Fruit fly (Drosophila melanogaster): ENCODE measurements around the gene CG10680.

The CG10680 gene

dm6 chr2L:19949600-19949999, 14.3 kb upstream of the CG10680 start (continued):
- no peak for TF ChIP-seq hbn (GFP tag; IDR thresholded peaks at IDR 0.05; ENCODE audit: partially characterized antibody)
- no peak for TF ChIP-seq CG2129 (GFP tag; IDR thresholded peaks at IDR 0.05; ENCODE audit: partially characterized antibody)
- no peak for TF ChIP-seq CG13287 (GFP tag; IDR thresholded peaks at IDR 0.05; ENCODE audit: partially characterized antibody)
- TF ChIP-seq CG30020 (tag; optimal IDR thresholded peaks at IDR 0.05) = no peak
- TF ChIP-seq nmo (GFP tag; optimal IDR thresholded peaks at IDR 0.05) = no peak
- no peak for TF ChIP-seq dmrt99B (tag; optimal IDR thresholded peaks at IDR 0.05)
- TF ChIP-seq sna (GFP tag; IDR thresholded peaks at IDR 0.05; ENCODE audit: partially characterized antibody) = no peak
- no peak for TF ChIP-seq Aef1 (GFP tag; IDR thresholded peaks at IDR 0.05)
- TF ChIP-seq CG10654 (GFP tag; optimal IDR thresholded peaks at IDR 0.05) = no peak
- no peak for TF ChIP-seq CG31224 (GFP tag; IDR thresholded peaks at IDR 0.05)
- TF ChIP-seq CG8290 (GFP tag; optimal IDR thresholded peaks at IDR 0.05) = peak; percentile 16
- peak in 1 of 2 experiments; percentile 19 for TF ChIP-seq CG8290 (tag; optimal IDR thresholded peaks at IDR 0.05)
- TF ChIP-seq oc (tag; optimal IDR thresholded peaks at IDR 0.05) = peak; percentile 26
- TF ChIP-seq CG8944 (GFP tag; optimal IDR thresholded peaks at IDR 0.05) = no peak
- TF ChIP-seq CG8281 (tag; optimal IDR thresholded peaks at IDR 0.05) = no peak
- TF ChIP-seq peb (GFP tag; IDR thresholded peaks at IDR 0.05) = no peak
- peak; percentile 29 for TF ChIP-seq CG3407 (GFP tag; optimal IDR thresholded peaks at IDR 0.05)
- no peak for TF ChIP-seq CG18599 (GFP tag; optimal IDR thresholded peaks at IDR 0.05)
- TF ChIP-seq Eip74EF (GFP tag; optimal IDR thresholded peaks at IDR 0.05) = no peak
- TF ChIP-seq gsb (GFP tag; IDR thresholded peaks at IDR 0.05) = no peak
- no peak for TF ChIP-seq sim (GFP tag; IDR thresholded peaks at IDR 0.05)
- no peak for TF ChIP-seq CG42726 (GFP tag; IDR thresholded peaks at IDR 0.05; ENCODE audit: partially characterized antibody)
- TF ChIP-seq cwo (GFP tag; optimal IDR thresholded peaks at IDR 0.05) = no peak
- TF ChIP-seq wek (GFP tag; optimal IDR thresholded peaks at IDR 0.05) = no peak
- TF ChIP-seq Med (GFP tag) = peak; percentile 29
- no peak for TF ChIP-seq CG11695 (GFP tag; IDR thresholded peaks at IDR 0.05)
- no peak for TF ChIP-seq trh (GFP tag; optimal IDR thresholded peaks at IDR 0.05)
- TF ChIP-seq Lim3 (GFP tag; IDR thresholded peaks at IDR 0.05) = no peak
- TF ChIP-seq CG15696 (tag; optimal IDR thresholded peaks at IDR 0.05) = peak; percentile 36
- TF ChIP-seq Nf-YB (GFP tag; optimal IDR thresholded peaks at IDR 0.05) = no peak
- no peak for TF ChIP-seq CG15073 (GFP tag; optimal IDR thresholded peaks at IDR 0.05)

DNA sequence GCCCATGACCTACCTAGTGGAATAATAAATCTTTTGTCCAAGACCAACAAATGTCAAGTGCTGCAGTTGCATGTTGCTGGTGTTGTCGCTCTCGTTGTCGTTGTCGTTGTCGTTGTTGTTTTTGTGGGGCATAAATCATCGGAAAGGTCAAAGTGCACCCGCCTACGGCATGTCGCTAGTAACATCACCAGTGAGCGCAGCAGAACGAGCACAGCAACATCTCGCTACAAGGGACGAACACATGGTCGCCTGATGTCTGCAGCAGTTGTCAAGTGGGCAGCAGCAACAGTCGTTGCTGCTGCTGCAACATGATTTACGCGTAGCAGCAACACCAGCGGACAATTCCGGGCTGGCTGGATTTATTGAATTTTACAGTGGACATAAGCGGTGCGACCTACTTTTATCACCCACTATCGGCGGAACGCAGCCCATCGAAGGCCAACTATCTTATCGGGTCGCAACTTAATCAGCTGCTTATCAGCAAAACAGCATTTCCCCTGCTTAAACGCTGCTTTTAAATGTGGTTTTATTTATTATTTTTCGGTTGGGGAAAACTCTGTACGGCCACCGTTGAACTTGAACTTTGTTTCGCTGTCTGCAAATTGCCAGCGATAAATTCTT, 12.3 kb upstream of the CG10680 start:
- TF ChIP-seq jumu (GFP tag; optimal IDR thresholded peaks at IDR 0.05) = no peak
- TF ChIP-seq grn (GFP tag; optimal IDR thresholded peaks at IDR 0.05) = peak; percentile 75
- TF ChIP-seq nmo (GFP tag; optimal IDR thresholded peaks at IDR 0.05) = no peak
- peak; percentile 4 for TF ChIP-seq odd (GFP tag; optimal IDR thresholded peaks at IDR 0.05)
- TF ChIP-seq Doc2 (GFP tag; IDR thresholded peaks at IDR 0.05) = no peak
- TF ChIP-seq gfzf (GFP tag; optimal IDR thresholded peaks at IDR 0.05) = no peak
- peak; percentile 99 for TF ChIP-seq twi (tag; optimal IDR thresholded peaks at IDR 0.05)
- TF ChIP-seq exex (tag; optimal IDR thresholded peaks at IDR 0.05) = peak; percentile 40
- peak; percentile 26 for TF ChIP-seq grau (tag; optimal IDR thresholded peaks at IDR 0.05)
- no peak for TF ChIP-seq h (optimal IDR thresholded peaks at IDR 0.05)
- peak; percentile 3 for TF ChIP-seq CG34376 (GFP tag; optimal IDR thresholded peaks at IDR 0.05)
- TF ChIP-seq Hr78 (GFP tag; optimal IDR thresholded peaks at IDR 0.05) = peak in 1 of 2 experiments; percentile 93
- TF ChIP-seq CG2712 (tag; optimal IDR thresholded peaks at IDR 0.05) = no peak
- TF ChIP-seq CG8944 (GFP tag; optimal IDR thresholded peaks at IDR 0.05) = no peak
- no peak for TF ChIP-seq CG12155 (GFP tag; optimal IDR thresholded peaks at IDR 0.05)
- TF ChIP-seq CG15269 (tag; optimal IDR thresholded peaks at IDR 0.05) = no peak
- no peak for TF ChIP-seq CG33213 (GFP tag; optimal IDR thresholded peaks at IDR 0.05)
- no peak for TF ChIP-seq CG4328 (GFP tag; optimal IDR thresholded peaks at IDR 0.05)
- TF ChIP-seq Lim3 (GFP tag; IDR thresholded peaks at IDR 0.05) = no peak
- TF ChIP-seq pfk (GFP tag; optimal IDR thresholded peaks at IDR 0.05) = no peak
- no peak for TF ChIP-seq Dp (GFP tag; optimal IDR thresholded peaks at IDR 0.05)
- no peak for TF ChIP-seq CG3838 (GFP tag; optimal IDR thresholded peaks at IDR 0.05)
- peak; percentile 49 for TF ChIP-seq Med (GFP tag)
- no peak for TF ChIP-seq CTCF (GFP tag; optimal IDR thresholded peaks at IDR 0.05)

All from whole organism, embryonic.